Fruit fly (Drosophila melanogaster) whole organism, embryonic: ENCODE measurements around the gene CG10730.
A peak's percentile ranks its signal among the peaks of the same experiment; 100 is the strongest.

Experiments
- Ada2b ChIP-seq: fragments of 200-800 bp; sonication (Bioruptor generic); IDR thresholded peaks from 2 replicates; pipeline ENCODE4 v1.3.6; 2022; ENCODE audit warnings: missing biosample characterization, missing genetic modification characterization
- Blimp-1 ChIP-seq: fragments of 200-800 bp; sonication (Bioruptor generic); optimal IDR thresholded peaks from 3 replicates; lab custom pipeline; 2018; ENCODE audit warnings: missing biosample characterization, missing genetic modification characterization, mild to moderate bottlenecking, moderate library complexity, missing genetic modification reagents
- C15 ChIP-seq: fragments of 200-800 bp; sonication (Bioruptor generic); IDR thresholded peaks from 3 replicates; pipeline ENCODE4 v1.3.6; 2022; ENCODE audit warnings: missing biosample characterization, missing genetic modification characterization
- CG10431 ChIP-seq: fragments of 200-800 bp; sonication (Bioruptor generic); optimal IDR thresholded peaks from 3 replicates; lab custom pipeline; 2018; ENCODE audit warnings: missing biosample characterization, mild to moderate bottlenecking, missing genetic modification characterization
- CG10654 ChIP-seq: fragments of 200-800 bp; sonication (Bioruptor generic); optimal IDR thresholded peaks from 2 replicates; lab custom pipeline; 2016; ENCODE audit warnings: missing biosample characterization, missing genetic modification characterization
- CG11723 ChIP-seq: fragments of 200-800 bp; sonication (Bioruptor generic); optimal IDR thresholded peaks from 2 replicates; lab custom pipeline; 2017; ENCODE audit warnings: missing biosample characterization, mild to moderate bottlenecking, missing genetic modification characterization
- CG12769 ChIP-seq: fragments of 200-800 bp; sonication (Bioruptor generic); optimal IDR thresholded peaks from 2 replicates; lab custom pipeline; 2019; ENCODE audit warnings: missing biosample characterization, mild to moderate bottlenecking, missing genetic modification characterization, moderate library complexity
- CG13894 ChIP-seq: fragments of 200-800 bp; sonication (Bioruptor generic); optimal IDR thresholded peaks from 3 replicates; lab custom pipeline; 2018; ENCODE audit warnings: missing biosample characterization, mild to moderate bottlenecking, missing genetic modification characterization, moderate library complexity
- CG14014 ChIP-seq: fragments of 200-800 bp; sonication (Bioruptor generic); IDR thresholded peaks from 2 replicates; pipeline ENCODE4 v1.3.6; 2022; ENCODE audit warnings: missing biosample characterization, missing genetic modification characterization
- CG14860 ChIP-seq: fragments of 200-800 bp; sonication (Bioruptor generic); IDR thresholded peaks from 3 replicates; pipeline ENCODE4 v1.3.6; 2022; ENCODE audit warnings: missing biosample characterization, missing genetic modification characterization; ENCODE audit not compliant: partially characterized antibody
- CG18476 ChIP-seq: fragments of 200-800 bp; sonication (Bioruptor generic); optimal IDR thresholded peaks from 2 replicates; lab custom pipeline; 2016; ENCODE audit warnings: missing biosample characterization, mild to moderate bottlenecking, missing genetic modification characterization
- CG2202 ChIP-seq: fragments of 200-800 bp; sonication (Bioruptor generic); optimal IDR thresholded peaks from 2 replicates; lab custom pipeline; 2018; ENCODE audit warnings: missing biosample characterization, mild to moderate bottlenecking, missing genetic modification characterization
- CG2875 ChIP-seq: fragments of 200-800 bp; sonication (Bioruptor generic); optimal IDR thresholded peaks from 2 replicates; lab custom pipeline; 2017; ENCODE audit warnings: missing biosample characterization, mild to moderate bottlenecking, missing genetic modification characterization, missing genetic modification reagents
- CG42726 ChIP-seq: fragments of 200-800 bp; sonication (Bioruptor generic); IDR thresholded peaks from 2 replicates; pipeline ENCODE4 v1.3.6; 2022; ENCODE audit warnings: missing biosample characterization, missing genetic modification characterization; ENCODE audit not compliant: partially characterized antibody
- CG6272 ChIP-seq: fragments of 200-800 bp; sonication (Bioruptor generic); IDR thresholded peaks from 2 replicates; pipeline ENCODE4 v1.3.6; 2022; ENCODE audit warnings: missing biosample characterization, missing genetic modification characterization
- CG8765 ChIP-seq: fragments of 200-800 bp; sonication (Bioruptor generic); IDR thresholded peaks from 2 replicates; pipeline ENCODE4 v1.3.6; 2022; ENCODE audit warnings: missing biosample characterization, missing genetic modification characterization
- Chrac-16 ChIP-seq: fragments of 200-800 bp; sonication (Bioruptor generic); optimal IDR thresholded peaks from 3 replicates; lab custom pipeline; 2016; ENCODE audit warnings: missing biosample characterization, missing genetic modification characterization
- Deaf1 ChIP-seq: fragments of 200-800 bp; optimal IDR thresholded peaks from 3 replicates; lab custom pipeline; 2019; ENCODE audit warnings: missing biosample characterization, mild to moderate bottlenecking, missing genetic modification characterization, moderate library complexity
- Drgx ChIP-seq: fragments of 200-800 bp; sonication (Bioruptor generic); IDR thresholded peaks from 2 replicates; pipeline ENCODE4 v1.3.6; 2022; ENCODE audit warnings: missing biosample characterization, missing genetic modification characterization
- Ets65A ChIP-seq: fragments of 200-800 bp; sonication (Bioruptor generic); peaks from one replicate; lab custom pipeline; 2016; ENCODE audit warnings: missing biosample characterization, missing genetic modification characterization
- Fer3 ChIP-seq: fragments of 200-800 bp; sonication (Bioruptor generic); optimal IDR thresholded peaks from 2 replicates; lab custom pipeline; 2018; ENCODE audit warnings: missing biosample characterization, mild to moderate bottlenecking, missing genetic modification characterization, moderate library complexity
- HLH54F ChIP-seq: fragments of 200-800 bp; sonication (Bioruptor generic); optimal IDR thresholded peaks from 3 replicates; lab custom pipeline; 2016; ENCODE audit warnings: missing biosample characterization, missing genetic modification characterization
- HmgD ChIP-seq: fragments of 200-800 bp; sonication (Bioruptor generic); optimal IDR thresholded peaks from 3 replicates; lab custom pipeline; 2016; ENCODE audit warnings: missing biosample characterization, missing genetic modification characterization
- Hr3 ChIP-seq: fragments of 200-800 bp; sonication (Bioruptor generic); optimal IDR thresholded peaks from 3 replicates; lab custom pipeline; 2016; ENCODE audit warnings: missing biosample characterization, missing genetic modification characterization
- Lpt ChIP-seq: fragments of >200 bp; optimal IDR thresholded peaks from 2 replicates; lab custom pipeline; 2018; ENCODE audit warnings: missing biosample characterization, missing genetic modification characterization
- NC2α ChIP-seq: fragments of 200-800 bp; sonication (Bioruptor generic); optimal IDR thresholded peaks from 2 replicates; lab custom pipeline; 2016; ENCODE audit warnings: missing biosample characterization, missing genetic modification characterization
- Nf-YB ChIP-seq: fragments of 200-800 bp; sonication (Bioruptor generic); optimal IDR thresholded peaks from 3 replicates; lab custom pipeline; 2019; ENCODE audit warnings: missing biosample characterization, mild to moderate bottlenecking, missing genetic modification characterization, moderate library complexity
- Opbp ChIP-seq: fragments of 200-800 bp; sonication (Bioruptor generic); IDR thresholded peaks from 3 replicates; pipeline ENCODE4 v1.3.6; 2022; ENCODE audit warnings: missing biosample characterization, missing genetic modification characterization; ENCODE audit not compliant: partially characterized antibody
- Xbp1 ChIP-seq: fragments of 200-800 bp; sonication (Bioruptor generic); optimal IDR thresholded peaks from 3 replicates; lab custom pipeline; 2016; ENCODE audit warnings: missing biosample characterization, mild to moderate bottlenecking, missing genetic modification characterization
- Xrp1 ChIP-seq: fragments of 200-800 bp; sonication (Bioruptor generic); IDR thresholded peaks from 2 replicates; pipeline ENCODE4 v1.3.6; 2022; ENCODE audit warnings: missing biosample characterization, missing genetic modification characterization
- ara ChIP-seq: fragments of 200-800 bp; sonication (Bioruptor generic); IDR thresholded peaks from 2 replicates; pipeline ENCODE4 v1.3.6; 2022; ENCODE audit warnings: missing biosample characterization, missing genetic modification characterization
- caup ChIP-seq: fragments of 200-800 bp; sonication (Bioruptor generic); optimal IDR thresholded peaks from 3 replicates; lab custom pipeline; 2017; ENCODE audit warnings: missing biosample characterization, mild to moderate bottlenecking, missing genetic modification characterization, moderate library complexity; ENCODE audit not compliant: severe bottlenecking
- chm ChIP-seq: fragments of 200-800 bp; sonication (Bioruptor generic); IDR thresholded peaks from 2 replicates; pipeline ENCODE4 v1.3.6; 2022; ENCODE audit warnings: missing biosample characterization, missing genetic modification characterization
- dan ChIP-seq: fragments of 200-800 bp; sonication (Bioruptor generic); IDR thresholded peaks from 2 replicates; pipeline ENCODE4 v1.3.6; 2022; ENCODE audit warnings: missing biosample characterization, missing genetic modification characterization
- danr ChIP-seq: fragments of 200-800 bp; sonication (Bioruptor generic); IDR thresholded peaks from 2 replicates; pipeline ENCODE4 v1.3.6; 2022; ENCODE audit warnings: missing biosample characterization, missing genetic modification characterization
- en ChIP-seq: fragments of 200-800 bp; sonication (Bioruptor generic); optimal IDR thresholded peaks from 2 replicates; lab custom pipeline; 2016; ENCODE audit warnings: missing biosample characterization, missing genetic modification characterization
- eve ChIP-seq, 2 experiments: fragments of >200 bp; optimal IDR thresholded peaks; 2 replicates each; lab custom pipeline; 2017; ENCODE audit warnings: missing biosample characterization in 2 of 2, missing genetic modification characterization in 2 of 2
- fd102C ChIP-seq: fragments of 200-800 bp; sonication (Bioruptor generic); optimal IDR thresholded peaks from 2 replicates; lab custom pipeline; 2018; ENCODE audit warnings: missing biosample characterization, mild to moderate bottlenecking, missing genetic modification characterization, moderate library complexity
- ftz-f1 ChIP-seq: fragments of 200-800 bp; sonication (Bioruptor generic); optimal IDR thresholded peaks from 2 replicates; lab custom pipeline; 2016; ENCODE audit warnings: missing biosample characterization, missing genetic modification characterization
- hth ChIP-seq: fragments of >200 bp; optimal IDR thresholded peaks from 2 replicates; lab custom pipeline; 2017; ENCODE audit warnings: inconsistent platforms
- jing ChIP-seq: fragments of 200-800 bp; sonication (Bioruptor generic); optimal IDR thresholded peaks from 2 replicates; lab custom pipeline; 2018; ENCODE audit warnings: missing biosample characterization, mild to moderate bottlenecking, missing genetic modification characterization
- nau ChIP-seq: fragments of 200-800 bp; sonication (Bioruptor generic); optimal IDR thresholded peaks from 3 replicates; lab custom pipeline; 2017; ENCODE audit warnings: missing biosample characterization, mild to moderate bottlenecking, missing genetic modification characterization, missing genetic modification reagents
- nom ChIP-seq: fragments of 200-800 bp; sonication (Bioruptor generic); optimal IDR thresholded peaks from 2 replicates; lab custom pipeline; 2017; ENCODE audit warnings: missing biosample characterization, missing genetic modification characterization, mild to moderate bottlenecking, moderate library complexity, missing genetic modification reagents
- pros ChIP-seq: fragments of 200-800 bp; sonication (Bioruptor generic); optimal IDR thresholded peaks from 3 replicates; lab custom pipeline; 2019; ENCODE audit warnings: missing biosample characterization, mild to moderate bottlenecking, missing genetic modification characterization, moderate library complexity
- ro ChIP-seq: fragments of 200-800 bp; sonication (Bioruptor generic); IDR thresholded peaks from 2 replicates; pipeline ENCODE4 v1.3.6; 2022; ENCODE audit warnings: missing biosample characterization, missing genetic modification characterization
- slbo ChIP-seq: fragments of 200-800 bp; sonication (Bioruptor generic); IDR thresholded peaks from 2 replicates; pipeline ENCODE4 v1.3.6; 2022; ENCODE audit warnings: missing biosample characterization, missing genetic modification characterization
- sr ChIP-seq: fragments of 200-800 bp; sonication (Bioruptor generic); IDR thresholded peaks from 3 replicates; pipeline ENCODE4 v1.3.6; 2022; ENCODE audit warnings: missing biosample characterization, missing genetic modification characterization
- stc ChIP-seq: fragments of 200-800 bp; sonication (Bioruptor generic); IDR thresholded peaks from 2 replicates; pipeline ENCODE4 v1.3.6; 2022; ENCODE audit warnings: missing biosample characterization, missing genetic modification characterization
- zen2 ChIP-seq: fragments of 200-800 bp; sonication (Bioruptor generic); IDR thresholded peaks from 3 replicates; pipeline ENCODE4 v1.3.6; 2022; ENCODE audit warnings: missing biosample characterization, missing genetic modification characterization; ENCODE audit not compliant: partially characterized antibody

Gene CG10730

dm6 chr2L:20086295-20087096 is 14.5 kb upstream of the CG10730 start (continued):
- TF ChIP-seq CG8765 (GFP tag; lab: Robert Waterston, UW) (peak; percentile 55; the same call in 1 of the 2 replicates), CG2875 (GFP tag; lab: Kevin White, UChicago) (peak; percentile 87), Ada2b (peak; percentile 78), danr (GFP tag; lab: Robert Waterston, UW) (peak; percentile 63), Nf-YB (GFP tag; lab: Kevin White, UChicago) (peak; percentile 52), jing (GFP tag; lab: Kevin White, UChicago) (peak; percentile 62), Xrp1 (GFP tag; lab: Robert Waterston, UW) (peak; percentile 89), slbo (GFP tag; lab: Robert Waterston, UW) (peak; percentile 73), CG10431 (peak; percentile 67), CG11723 (GFP tag; lab: Kevin White, UChicago) (peak; percentile 51), dan (GFP tag; lab: Robert Waterston, UW) (peak; percentile 51; the same call in 1 of the 2 replicates), Deaf1 (tag; lab: Kevin White, UChicago) (peak; percentile 89), nom (GFP tag; lab: Kevin White, UChicago) (peak; percentile 47), Lpt (GFP tag; lab: Kevin White, UChicago) (no peak), CG12769 (tag; lab: Kevin White, UChicago) (peak; percentile 29), Fer3 (tag; lab: Kevin White, UChicago) (peak; percentile 80), ara (GFP tag; lab: Robert Waterston, UW) (peak; percentile 93), CG18476 (GFP tag; lab: Kevin White, UChicago) (peak; percentile 77), caup (GFP tag; lab: Kevin White, UChicago) (peak; percentile 74), en (GFP tag; lab: Kevin White, UChicago) (peak; percentile 85), CG6272 (peak; percentile 68), nau (GFP tag; lab: Kevin White, UChicago) (peak; percentile 90), CG14860 (GFP tag; lab: Robert Waterston, UW) (no peak), CG10654 (GFP tag; lab: Kevin White, UChicago) (peak; percentile 71), Blimp-1 (GFP tag; lab: Kevin White, UChicago) (peak; percentile 85), HLH54F (GFP tag; lab: Kevin White, UChicago) (peak; percentile 60), stc (GFP tag; lab: Robert Waterston, UW) (peak; percentile 92), HmgD (GFP tag; lab: Kevin White, UChicago) (peak; percentile 8), Drgx (GFP tag; lab: Robert Waterston, UW) (peak; percentile 98), eve (GFP tag; optimal IDR thresholded peaks at IDR 0.05; lab: Kevin White, UChicago) (no peak), C15 (GFP tag; lab: Robert Waterston, UW) (peak; percentile 74), chm (GFP tag; lab: Robert Waterston, UW) (peak; percentile 83; the same call in 1 of the 2 replicates), CG14014 (peak; percentile 86), CG42726 (GFP tag; lab: Robert Waterston, UW) (no peak), ftz-f1 (peak; percentile 64), CG2202 (tag; lab: Kevin White, UChicago) (peak; percentile 70), NC2α (GFP tag; lab: Kevin White, UChicago) (peak; percentile 72), fd102C (peak; percentile 43), CG13894 (tag; lab: Kevin White, UChicago) (peak; percentile 14), pros (GFP tag; lab: Kevin White, UChicago) (peak; percentile 79), sr (GFP tag; lab: Robert Waterston, UW) (peak; percentile 99), Chrac-16 (peak; percentile 72), Hr3 (GFP tag; lab: Kevin White, UChicago) (peak; percentile 78), ro (GFP tag; lab: Robert Waterston, UW) (no peak; the same call in 1 of the 2 replicates), zen2 (GFP tag; lab: Robert Waterston, UW) (no peak), Opbp (GFP tag; lab: Robert Waterston, UW) (no peak), hth (no peak), Ets65A (GFP tag; lab: Kevin White, UChicago) (peak; percentile 91), Xbp1 (GFP tag; lab: Kevin White, UChicago) (peak; percentile 83)
